Worm (Caenorhabditis elegans): Measurements from ENCODE around the gene B0457.6.

B0457.6 gene

ce11 chrII:8917339-8917738 lies 4.9 kb upstream of the B0457.6 start:
- peak; percentile 65 for TF ChIP-seq nhr-28 (tag; optimal IDR thresholded peaks at IDR 0.05)
- no peak for TF ChIP-seq hmg-1.1 (GFP tag; IDR thresholded peaks at IDR 0.05)
- no peak for TF ChIP-seq F10B5.3 (tag; optimal IDR thresholded peaks at IDR 0.05)
- no peak for TF ChIP-seq lin-1 (GFP tag; IDR thresholded peaks at IDR 0.05)
- TF ChIP-seq daf-16 (GFP tag; optimal IDR thresholded peaks at IDR 0.05): no peak
- TF ChIP-seq daf-16 (tag; optimal IDR thresholded peaks at IDR 0.05): peak; percentile 54
- TF ChIP-seq php-3 (GFP tag; IDR thresholded peaks at IDR 0.05): no peak
- no peak for TF ChIP-seq F26F4.8 (GFP tag; conservative IDR thresholded peaks at IDR 0.05)
- TF ChIP-seq aha-1 (tag): no peak
- no peak for TF ChIP-seq zip-2 (tag; optimal IDR thresholded peaks at IDR 0.05)
- no peak for TF ChIP-seq F37D6.2 (tag; optimal IDR thresholded peaks at IDR 0.05)
- peak; percentile 6 for TF ChIP-seq pqm-1 (tag; optimal IDR thresholded peaks at IDR 0.05)
- no peak for TF ChIP-seq Y48G9A.11 (GFP tag; IDR thresholded peaks at IDR 0.05)
- no peak for TF ChIP-seq daf-12 (tag; optimal IDR thresholded peaks at IDR 0.05)
- no peak for TF ChIP-seq fkh-10 (GFP tag; optimal IDR thresholded peaks at IDR 0.05)
- TF ChIP-seq nhr-77 (tag; optimal IDR thresholded peaks at IDR 0.05): peak; percentile 19
- TF ChIP-seq lin-13 (GFP tag; optimal IDR thresholded peaks at IDR 0.05): no peak
- TF ChIP-seq pha-4 (GFP tag; IDR thresholded peaks at IDR 0.05): no peak
- no peak for TF ChIP-seq pha-4 (tag; optimal IDR thresholded peaks at IDR 0.05)

- TF ChIP-seq nhr-48 (tag; optimal IDR thresholded peaks at IDR 0.05) (no peak), hif-1 (tag; optimal IDR thresholded peaks at IDR 0.05) (no peak), skn-1 (tag; optimal IDR thresholded peaks at IDR 0.05) (no peak), pha-4 (GFP tag; IDR thresholded peaks at IDR 0.05) (no peak), pha-4 (tag; optimal IDR thresholded peaks at IDR 0.05) (no peak), unc-130 (GFP tag; optimal IDR thresholded peaks at IDR 0.05) (no peak), nhr-111 (GFP tag; optimal IDR thresholded peaks at IDR 0.05) (no peak), ZK546.5 (tag; optimal IDR thresholded peaks at IDR 0.05) (no peak), T26A8.4 (GFP tag; IDR thresholded peaks at IDR 0.05) (no peak), D1046.2 (GFP tag; IDR thresholded peaks at IDR 0.05) (no peak), lin-13 (GFP tag; optimal IDR thresholded peaks at IDR 0.05) (no peak), ceh-28 (tag; optimal IDR thresholded peaks at IDR 0.05) (no peak), Y48G9A.11 (GFP tag; IDR thresholded peaks at IDR 0.05) (no peak), daf-19 (GFP tag; conservative IDR thresholded peaks at IDR 0.05) (no peak), daf-16 (GFP tag; optimal IDR thresholded peaks at IDR 0.05) (no peak), daf-16 (tag; optimal IDR thresholded peaks at IDR 0.05) (no peak)
Observed at ce11 chrII:8920315-8920714, 1.9 kb upstream of the B0457.6 start.

ce11 chrII:8920955-8921354 lies 1.3 kb upstream of the B0457.6 start:
- TF ChIP-seq rbr-2 (tag; optimal IDR thresholded peaks at IDR 0.05): no peak
- peak; percentile 3 for TF ChIP-seq ces-1 (GFP tag; optimal IDR thresholded peaks at IDR 0.05)

ce11 chrII:8921456-8921855 lies 767 bp upstream of the B0457.6 start:
- TF ChIP-seq aha-1 (tag) (peak; percentile 89), hlh-30 (tag; optimal IDR thresholded peaks at IDR 0.05; ENCODE audit: insufficient read depth) (no peak)

ce11 chrII:8923187-8923586 lies 964 bp downstream of the B0457.6 start:
- TF ChIP-seq ctbp-1 (GFP tag; IDR thresholded peaks at IDR 0.05) (no peak), lir-3 (tag; optimal IDR thresholded peaks at IDR 0.05) (no peak), lin-15B (tag; optimal IDR thresholded peaks at IDR 0.05) (no peak), T20F7.1 (GFP tag; optimal IDR thresholded peaks at IDR 0.05) (no peak), daf-16 (GFP tag; optimal IDR thresholded peaks at IDR 0.05) (no peak), daf-16 (tag; optimal IDR thresholded peaks at IDR 0.05) (peak; percentile 76), mxl-2 (GFP tag; conservative IDR thresholded peaks at IDR 0.05) (no peak), arid-1 (GFP tag; conservative IDR thresholded peaks at IDR 0.05) (no peak), tra-1 (GFP tag; IDR thresholded peaks at IDR 0.05) (no peak), snpc-4 (tag; optimal IDR thresholded peaks at IDR 0.05) (no peak), nhr-28 (tag; optimal IDR thresholded peaks at IDR 0.05) (peak; percentile 32), rbr-2 (tag; optimal IDR thresholded peaks at IDR 0.05) (no peak), sdz-12 (GFP tag; optimal IDR thresholded peaks at IDR 0.05) (no peak), attf-4 (tag; optimal IDR thresholded peaks at IDR 0.05) (no peak), ZK546.5 (tag; optimal IDR thresholded peaks at IDR 0.05) (no peak), ztf-7 (tag; optimal IDR thresholded peaks at IDR 0.05) (no peak), lsy-2 (tag; optimal IDR thresholded peaks at IDR 0.05) (no peak), aly-2 (tag; optimal IDR thresholded peaks at IDR 0.05) (no peak), ama-1 (optimal IDR thresholded peaks at IDR 0.05) (no peak), lin-39 (tag; optimal IDR thresholded peaks at IDR 0.05) (no peak)

Data from whole organism, L4 larva.